Worm (Caenorhabditis elegans) whole organism, L3 larva: ENCODE data around the gene acr-3.

Experiments
- R02D3.7 ChIP-seq: fragments of 150-350 bp; optimal IDR thresholded peaks from 2 replicates; lab custom pipeline; 2014; ENCODE audit warnings: missing biosample characterization, missing genetic modification characterization
- ZK546.5 ChIP-seq: sonication (generic microtip); optimal IDR thresholded peaks from 2 replicates; lab custom pipeline; 2017; ENCODE audit warnings: missing biosample characterization, missing genetic modification characterization
- aly-2 ChIP-seq: fragments of 150-350 bp; optimal IDR thresholded peaks from 2 replicates; lab custom pipeline; 2014; ENCODE audit warnings: missing biosample characterization, missing genetic modification characterization
- ama-1 ChIP-seq: fragments of 150-350 bp; optimal IDR thresholded peaks from 2 replicates; lab custom pipeline; 2018
- ceh-16 ChIP-seq: sonication (generic microtip); optimal IDR thresholded peaks from 2 replicates; lab custom pipeline; 2017; ENCODE audit warnings: missing biosample characterization, missing genetic modification characterization
- ceh-28 ChIP-seq: fragments of 150-350 bp; optimal IDR thresholded peaks from 2 replicates; lab custom pipeline; 2014; ENCODE audit warnings: missing biosample characterization, missing genetic modification reagents, missing genetic modification characterization
- ceh-82 ChIP-seq: fragments of 150-350 bp; optimal IDR thresholded peaks from 2 replicates; lab custom pipeline; 2014; ENCODE audit warnings: missing biosample characterization, missing genetic modification characterization
- ceh-9 ChIP-seq: sonication (generic microtip); optimal IDR thresholded peaks from 2 replicates; lab custom pipeline; 2018; ENCODE audit warnings: missing biosample characterization, missing genetic modification characterization
- daf-12 ChIP-seq: fragments of 150-350 bp; optimal IDR thresholded peaks from 2 replicates; lab custom pipeline; 2014; ENCODE audit warnings: missing biosample characterization, missing genetic modification reagents, missing genetic modification characterization
- egl-27 ChIP-seq: sonication (generic microtip); optimal IDR thresholded peaks from 4 replicates; lab custom pipeline; 2017; ENCODE audit warnings: missing biosample characterization, missing genetic modification reagents, missing genetic modification characterization
- egl-5 ChIP-seq: fragments of 150-350 bp; optimal IDR thresholded peaks from 2 replicates; lab custom pipeline; 2017; ENCODE audit warnings: missing biosample characterization, missing genetic modification reagents, missing genetic modification characterization, inconsistent platforms
- elt-1 ChIP-seq: fragments of 150-350 bp; optimal IDR thresholded peaks from 2 replicates; lab custom pipeline; 2014; ENCODE audit warnings: missing biosample characterization, missing genetic modification characterization
- elt-2 ChIP-seq: sonication (generic microtip); optimal IDR thresholded peaks from 2 replicates; lab custom pipeline; 2016; ENCODE audit warnings: missing genetic modification reagents, mild to moderate bottlenecking, missing genetic modification characterization, missing compliant biosample characterization
- elt-3 ChIP-seq, 3 experiments: fragments of 150-350 bp in 1 of 3; sonication (generic microtip) in 2 of 3; optimal IDR thresholded peaks; 2 replicates in 2 of 3; 4 replicates in 1 of 3; lab custom pipeline; 2014 to 2017; ENCODE audit warnings: missing biosample characterization in 3 of 3, missing genetic modification characterization in 3 of 3
- eor-1 ChIP-seq, 2 experiments: fragments of 150-350 bp; optimal IDR thresholded peaks; 2 replicates each; lab custom pipeline; 2014 to 2018; ENCODE audit warnings: missing biosample characterization in 2 of 2, missing genetic modification characterization in 2 of 2
- fkh-10 ChIP-seq: sonication (generic microtip); optimal IDR thresholded peaks from 2 replicates; lab custom pipeline; 2017; ENCODE audit warnings: missing biosample characterization, missing genetic modification reagents, missing genetic modification characterization
- fkh-2 ChIP-seq: fragments of 150-350 bp; optimal IDR thresholded peaks from 2 replicates; lab custom pipeline; 2014; ENCODE audit warnings: missing biosample characterization, missing genetic modification reagents, missing genetic modification characterization
- fos-1 ChIP-seq: fragments of 150-350 bp; optimal IDR thresholded peaks from 2 replicates; lab custom pipeline; 2014; ENCODE audit warnings: missing biosample characterization, missing genetic modification characterization
- hmg-11 ChIP-seq: sonication (generic microtip); optimal IDR thresholded peaks from 2 replicates; lab custom pipeline; 2016; ENCODE audit warnings: missing genetic modification characterization, missing compliant biosample characterization
- jun-1 ChIP-seq: fragments of 150-350 bp; optimal IDR thresholded peaks from 2 replicates; lab custom pipeline; 2014; ENCODE audit warnings: missing biosample characterization, missing genetic modification reagents, missing genetic modification characterization
- lin-15B ChIP-seq: fragments of 150-350 bp; optimal IDR thresholded peaks from 2 replicates; lab custom pipeline; 2014; ENCODE audit warnings: missing biosample characterization, missing genetic modification characterization
- lin-39 ChIP-seq: fragments of 150-350 bp; optimal IDR thresholded peaks from 2 replicates; lab custom pipeline; 2018; ENCODE audit warnings: missing biosample characterization, missing genetic modification reagents, missing genetic modification characterization
- lsy-12 ChIP-seq: sonication (generic microtip); optimal IDR thresholded peaks from 2 replicates; lab custom pipeline; 2016; ENCODE audit warnings: mild to moderate bottlenecking, missing genetic modification characterization, missing compliant biosample characterization
- mdl-1 ChIP-seq: fragments of 150-350 bp; optimal IDR thresholded peaks from 2 replicates; lab custom pipeline; 2014; ENCODE audit warnings: missing biosample characterization, missing genetic modification characterization
- mml-1 ChIP-seq: fragments of 150-350 bp; sonication (generic microtip); optimal IDR thresholded peaks from 3 replicates; lab custom pipeline; 2014; ENCODE audit warnings: missing biosample characterization, missing genetic modification characterization
- nfya-1 ChIP-seq: sonication (generic microtip); optimal IDR thresholded peaks from 2 replicates; lab custom pipeline; 2017; ENCODE audit warnings: missing genetic modification characterization, mild to moderate bottlenecking, missing compliant biosample characterization, antibody characterized with exemption, moderate library complexity; ENCODE audit not compliant: insufficient read depth
- nhr-11 ChIP-seq: fragments of 150-350 bp; optimal IDR thresholded peaks from 2 replicates; lab custom pipeline; 2014; ENCODE audit warnings: missing biosample characterization, missing genetic modification characterization
- nhr-12 ChIP-seq: fragments of 150-350 bp; optimal IDR thresholded peaks from 2 replicates; lab custom pipeline; 2014; ENCODE audit warnings: missing biosample characterization, missing genetic modification characterization
- nhr-23 ChIP-seq: fragments of 150-350 bp; optimal IDR thresholded peaks from 2 replicates; lab custom pipeline; 2014; ENCODE audit warnings: missing biosample characterization, missing genetic modification reagents, missing genetic modification characterization
- nhr-237 ChIP-seq: fragments of 150-350 bp; optimal IDR thresholded peaks from 2 replicates; lab custom pipeline; 2014; ENCODE audit warnings: missing biosample characterization, missing genetic modification characterization
- nhr-25 ChIP-seq: sonication (generic microtip); optimal IDR thresholded peaks from 2 replicates; lab custom pipeline; 2017; ENCODE audit warnings: missing biosample characterization, missing genetic modification characterization
- nhr-28 ChIP-seq: fragments of 150-350 bp; optimal IDR thresholded peaks from 2 replicates; lab custom pipeline; 2014; ENCODE audit warnings: missing biosample characterization, missing genetic modification characterization
- nhr-43 ChIP-seq: sonication (generic microtip); optimal IDR thresholded peaks from 2 replicates; lab custom pipeline; 2016; ENCODE audit warnings: mild to moderate bottlenecking, missing genetic modification characterization, missing compliant biosample characterization; ENCODE audit not compliant: poor library complexity, severe bottlenecking
- nhr-67 ChIP-seq: fragments of 150-350 bp; optimal IDR thresholded peaks from 2 replicates; lab custom pipeline; 2014; ENCODE audit warnings: missing biosample characterization, missing genetic modification characterization
- nhr-76 ChIP-seq: fragments of 150-350 bp; sonication (generic microtip); optimal IDR thresholded peaks from 5 replicates; lab custom pipeline; 2014; ENCODE audit warnings: missing biosample characterization, missing genetic modification characterization
- nhr-77 ChIP-seq: fragments of 150-350 bp; optimal IDR thresholded peaks from 2 replicates; lab custom pipeline; 2014; ENCODE audit warnings: missing biosample characterization, missing genetic modification characterization
- pha-4 ChIP-seq: fragments of 150-350 bp; optimal IDR thresholded peaks from 2 replicates; lab custom pipeline; 2014; ENCODE audit warnings: missing biosample characterization, missing genetic modification reagents, missing genetic modification characterization
- pqm-1 ChIP-seq: fragments of 150-350 bp; optimal IDR thresholded peaks from 2 replicates; lab custom pipeline; 2017; ENCODE audit warnings: missing biosample characterization, missing genetic modification characterization, inconsistent platforms
- sea-2 ChIP-seq: fragments of 150-350 bp; sonication (generic microtip); optimal IDR thresholded peaks from 4 replicates; lab custom pipeline; 2014; ENCODE audit warnings: missing biosample characterization, missing genetic modification reagents, missing genetic modification characterization
- skn-1 ChIP-seq: fragments of 150-350 bp; optimal IDR thresholded peaks from 2 replicates; lab custom pipeline; 2014; ENCODE audit warnings: missing biosample characterization, missing genetic modification characterization
- snpc-4 ChIP-seq: fragments of 150-350 bp; optimal IDR thresholded peaks from 2 replicates; lab custom pipeline; 2014; ENCODE audit warnings: missing biosample characterization, missing genetic modification characterization
- tbx-2 ChIP-seq: sonication (generic microtip); optimal IDR thresholded peaks from 2 replicates; lab custom pipeline; 2016; ENCODE audit warnings: mild to moderate bottlenecking, missing genetic modification characterization, missing compliant biosample characterization
- unc-39 ChIP-seq: sonication (generic microtip); optimal IDR thresholded peaks from 4 replicates; lab custom pipeline; 2017; ENCODE audit warnings: missing biosample characterization, missing genetic modification characterization
- unc-62 ChIP-seq: fragments of 150-350 bp; sonication (generic microtip); optimal IDR thresholded peaks from 4 replicates; lab custom pipeline; 2014; ENCODE audit warnings: missing biosample characterization, missing genetic modification reagents, missing genetic modification characterization
- zag-1 ChIP-seq: fragments of 150-350 bp; optimal IDR thresholded peaks from 2 replicates; lab custom pipeline; 2014; ENCODE audit warnings: missing biosample characterization, missing genetic modification characterization
- ztf-11 ChIP-seq: fragments of 150-350 bp; optimal IDR thresholded peaks from 2 replicates; lab custom pipeline; 2014; ENCODE audit warnings: missing biosample characterization, missing genetic modification characterization
- ztf-4 ChIP-seq: fragments of 150-350 bp; optimal IDR thresholded peaks from 2 replicates; lab custom pipeline; 2014; ENCODE audit warnings: missing biosample characterization, missing genetic modification characterization

acr-3 gene

DNA sequence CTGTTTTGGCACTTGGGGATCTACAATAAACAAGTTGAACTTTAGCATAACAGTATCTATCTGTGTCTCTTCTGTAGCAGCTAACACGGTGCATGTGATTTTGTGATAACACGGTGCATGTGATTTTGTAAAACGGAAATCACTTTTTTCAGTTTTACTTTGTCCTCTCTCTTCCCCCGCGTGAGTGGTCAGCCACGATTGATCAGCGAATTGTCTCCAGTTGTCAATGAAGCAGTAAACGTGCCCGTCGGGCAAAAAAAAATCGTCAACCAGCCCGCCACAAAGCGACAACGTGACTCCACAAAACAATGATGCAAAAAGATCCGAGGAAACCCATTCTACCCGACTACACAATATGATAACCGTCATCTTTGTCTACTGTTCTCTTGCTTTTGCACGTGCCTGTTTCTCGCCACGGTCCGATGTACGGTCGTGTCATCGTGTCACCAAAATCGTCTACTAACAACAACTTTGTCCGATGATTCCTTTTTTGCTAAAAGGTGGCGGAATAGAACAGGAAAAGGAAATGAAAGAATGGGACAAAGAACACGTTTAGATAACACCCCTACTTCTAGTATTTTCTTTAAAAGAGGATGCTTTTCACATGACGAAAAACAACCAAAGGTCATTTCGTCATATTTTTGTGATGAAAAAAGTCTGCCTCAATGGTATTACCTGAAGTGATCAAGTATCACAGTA, 39.9 kb downstream of the acr-3 start:
- TF ChIP-seq egl-5 (tag; lab: Kevin White, UChicago) (no peak), fkh-10 (GFP tag; lab: Kevin White, UChicago) (no peak), ceh-9 (tag; lab: Kevin White, UChicago) (no peak), nhr-23 (tag; lab: Kevin White, UChicago) (peak; percentile 95), ZK546.5 (tag; lab: Kevin White, UChicago) (no peak), nhr-28 (peak; percentile 67), aly-2 (tag; lab: Kevin White, UChicago) (no peak), jun-1 (tag; lab: Kevin White, UChicago) (peak; percentile 69), pha-4 (tag; lab: Kevin White, UChicago) (peak; percentile 61), nhr-237 (tag; lab: Kevin White, UChicago) (no peak), elt-3 (tag; optimal IDR thresholded peaks at IDR 0.05; lab: Kevin White, UChicago) (peak in 2 of 3 experiments; percentile 16 to 88), ceh-82 (tag; lab: Kevin White, UChicago) (no peak), nhr-12 (tag; lab: Kevin White, UChicago) (no peak), ztf-11 (tag; lab: Kevin White, UChicago) (no peak), eor-1 (tag; optimal IDR thresholded peaks at IDR 0.05; lab: Kevin White, UChicago) (peak in 1 of 2 experiments; percentile 8), fos-1 (tag; lab: Kevin White, UChicago) (no peak), lsy-12 (tag; lab: Kevin White, UChicago) (peak; percentile 60), nhr-77 (tag; lab: Kevin White, UChicago) (no peak), ceh-28 (tag; lab: Kevin White, UChicago) (no peak), ceh-16 (tag; lab: Kevin White, UChicago) (no peak), snpc-4 (tag; lab: Kevin White, UChicago) (no peak), nhr-67 (no peak), unc-39 (no peak), elt-1 (no peak), nhr-43 (tag; lab: Kevin White, UChicago) (peak; percentile 93), lin-15B (no peak), mdl-1 (tag; lab: Kevin White, UChicago) (peak; percentile 96), daf-12 (tag; lab: Kevin White, UChicago) (no peak), egl-27 (tag; lab: Kevin White, UChicago) (no peak), lin-39 (no peak), sea-2 (GFP tag; lab: Kevin White, UChicago) (no peak), elt-2 (tag; lab: Kevin White, UChicago) (peak; percentile 91), nhr-25 (tag; lab: Kevin White, UChicago) (peak; percentile 74), unc-62 (GFP tag; lab: Kevin White, UChicago) (peak; percentile 53), nhr-76 (no peak), mml-1 (tag; lab: Kevin White, UChicago) (peak; percentile 42), fkh-2 (no peak), tbx-2 (tag; lab: Kevin White, UChicago) (peak; percentile 75), ama-1 (lab: Kevin White, UChicago) (no peak), nhr-11 (tag; lab: Kevin White, UChicago) (no peak), ztf-4 (tag; lab: Kevin White, UChicago) (peak; percentile 82), nfya-1 (tag; lab: Kevin White, UChicago) (peak; percentile 65), pqm-1 (tag; lab: Kevin White, UChicago) (peak; percentile 27), hmg-11 (tag; lab: Kevin White, UChicago) (no peak), skn-1 (no peak), R02D3.7 (tag; lab: Kevin White, UChicago) (no peak), zag-1 (tag; lab: Kevin White, UChicago) (no peak)
